Worm (Caenorhabditis elegans) whole organism, mixed stage, embryonic: Measurements from ENCODE around the gene C46C11.3.
A peak's percentile ranks its signal among the peaks of the same experiment; 100 is the strongest.

Experiments
- bed-3 ChIP-seq: fragments of 200-800 bp; sonication (Bioruptor generic); optimal IDR thresholded peaks from 3 replicates; lab custom pipeline; 2018; ENCODE audit warnings: mild to moderate bottlenecking, missing genetic modification characterization, moderate library complexity, missing compliant biosample characterization
- blmp-1 ChIP-seq: fragments of 150-350 bp; optimal IDR thresholded peaks from 2 replicates; lab custom pipeline; 2014; ENCODE audit warnings: missing biosample characterization, missing genetic modification characterization
- ceh-39 ChIP-seq: fragments of 150-350 bp; optimal IDR thresholded peaks from 2 replicates; lab custom pipeline; 2014; ENCODE audit warnings: missing biosample characterization, missing genetic modification characterization
- ceh-83 ChIP-seq: fragments of 200-800 bp; sonication (Bioruptor generic); optimal IDR thresholded peaks from 2 replicates; lab custom pipeline; 2018; ENCODE audit warnings: mild to moderate bottlenecking, missing genetic modification characterization, missing compliant biosample characterization
- ces-1 ChIP-seq: fragments of 150-350 bp; optimal IDR thresholded peaks from 2 replicates; lab custom pipeline; 2014; ENCODE audit warnings: missing biosample characterization, missing genetic modification reagents, missing genetic modification characterization
- cnd-1 ChIP-seq: fragments of 200-800 bp; sonication (Bioruptor generic); optimal IDR thresholded peaks from 2 replicates; lab custom pipeline; 2018; ENCODE audit warnings: mild to moderate bottlenecking, missing genetic modification characterization, missing compliant biosample characterization
- drap-1 ChIP-seq: fragments of 200-800 bp; sonication (Bioruptor generic); optimal IDR thresholded peaks from 3 replicates; lab custom pipeline; 2018; ENCODE audit warnings: mild to moderate bottlenecking, missing genetic modification characterization, missing compliant biosample characterization
- elt-1 ChIP-seq: sonication (generic microtip); optimal IDR thresholded peaks from 2 replicates; lab custom pipeline; 2017; ENCODE audit warnings: missing genetic modification characterization, mild to moderate bottlenecking, missing compliant biosample characterization, antibody characterized with exemption, moderate library complexity, borderline replicate concordance; ENCODE audit not compliant: insufficient read depth
- elt-3 ChIP-seq: fragments of 150-350 bp; optimal IDR thresholded peaks from 2 replicates; lab custom pipeline; 2014; ENCODE audit warnings: missing biosample characterization, missing genetic modification characterization
- flh-1 ChIP-seq: fragments of 200-800 bp; sonication (Bioruptor generic); optimal IDR thresholded peaks from 2 replicates; lab custom pipeline; 2018; ENCODE audit warnings: mild to moderate bottlenecking, missing genetic modification characterization, moderate library complexity, missing compliant biosample characterization
- ham-2 ChIP-seq: fragments of 200-800 bp; sonication (Bioruptor generic); optimal IDR thresholded peaks from 2 replicates; lab custom pipeline; 2018; ENCODE audit warnings: mild to moderate bottlenecking, missing genetic modification characterization, missing compliant biosample characterization
- hlh-1 ChIP-seq: fragments of 150-350 bp; optimal IDR thresholded peaks from 2 replicates; lab custom pipeline; 2014; ENCODE audit warnings: missing biosample characterization, missing genetic modification reagents, missing genetic modification characterization
- lin-13 ChIP-seq: fragments of 150-350 bp; optimal IDR thresholded peaks from 2 replicates; lab custom pipeline; 2014; ENCODE audit warnings: missing biosample characterization, missing genetic modification characterization
- mab-5 ChIP-seq: fragments of 150-350 bp; optimal IDR thresholded peaks from 2 replicates; lab custom pipeline; 2014; ENCODE audit warnings: missing biosample characterization, missing genetic modification characterization
- mep-1 ChIP-seq: fragments of 150-350 bp; optimal IDR thresholded peaks from 2 replicates; lab custom pipeline; 2017; ENCODE audit warnings: missing biosample characterization, missing genetic modification reagents, missing genetic modification characterization, inconsistent platforms
- mls-2 ChIP-seq: sonication (generic microtip); optimal IDR thresholded peaks from 2 replicates; lab custom pipeline; 2016; ENCODE audit warnings: mild to moderate bottlenecking, missing genetic modification characterization, moderate library complexity, missing compliant biosample characterization
- nhr-12 ChIP-seq: fragments of 150-350 bp; optimal IDR thresholded peaks from 2 replicates; lab custom pipeline; 2014; ENCODE audit warnings: missing biosample characterization, missing genetic modification characterization
- nhr-2 ChIP-seq: fragments of 150-350 bp; optimal IDR thresholded peaks from 2 replicates; lab custom pipeline; 2014; ENCODE audit warnings: missing biosample characterization, missing genetic modification characterization
- nhr-237 ChIP-seq: fragments of 150-350 bp; optimal IDR thresholded peaks from 2 replicates; lab custom pipeline; 2014; ENCODE audit warnings: missing biosample characterization, missing genetic modification characterization
- nhr-28 ChIP-seq: fragments of 150-350 bp; optimal IDR thresholded peaks from 2 replicates; lab custom pipeline; 2014; ENCODE audit warnings: missing biosample characterization, missing genetic modification characterization
- nhr-76 ChIP-seq: sonication (generic microtip); optimal IDR thresholded peaks from 2 replicates; lab custom pipeline; 2017; ENCODE audit warnings: missing biosample characterization, missing genetic modification characterization
- pha-4 ChIP-seq: fragments of 150-350 bp; optimal IDR thresholded peaks from 2 replicates; lab custom pipeline; 2018; ENCODE audit warnings: missing biosample characterization, missing genetic modification reagents, missing genetic modification characterization
- sem-2 ChIP-seq: fragments of 200-800 bp; sonication (Bioruptor generic); optimal IDR thresholded peaks from 2 replicates; lab custom pipeline; 2018; ENCODE audit warnings: mild to moderate bottlenecking, missing genetic modification characterization, missing compliant biosample characterization
- sptf-1 ChIP-seq: sonication (generic microtip); optimal IDR thresholded peaks from 2 replicates; lab custom pipeline; 2017; ENCODE audit warnings: mild to moderate bottlenecking, missing genetic modification characterization, moderate library complexity, missing compliant biosample characterization
- tbx-8 ChIP-seq: fragments of 200-800 bp; sonication (Bioruptor generic); optimal IDR thresholded peaks from 2 replicates; lab custom pipeline; 2018; ENCODE audit warnings: mild to moderate bottlenecking, missing genetic modification characterization, moderate library complexity, missing compliant biosample characterization
- unc-120 ChIP-seq: sonication (generic microtip); optimal IDR thresholded peaks from 2 replicates; lab custom pipeline; 2017; ENCODE audit warnings: missing genetic modification characterization, missing compliant biosample characterization; ENCODE audit not compliant: poor library complexity, severe bottlenecking
- unc-39 ChIP-seq: fragments of 150-350 bp; optimal IDR thresholded peaks from 2 replicates; lab custom pipeline; 2014; ENCODE audit warnings: missing biosample characterization, missing genetic modification characterization
- unc-62 ChIP-seq: fragments of 150-350 bp; optimal IDR thresholded peaks from 2 replicates; lab custom pipeline; 2014; ENCODE audit warnings: missing biosample characterization, missing genetic modification reagents, missing genetic modification characterization
- zip-8 ChIP-seq: fragments of 150-350 bp; optimal IDR thresholded peaks from 2 replicates; lab custom pipeline; 2014; ENCODE audit warnings: missing biosample characterization, missing genetic modification characterization
- ztf-11 ChIP-seq: fragments of 150-350 bp; optimal IDR thresholded peaks from 2 replicates; lab custom pipeline; 2014; ENCODE audit warnings: missing biosample characterization, missing genetic modification characterization

C46C11.3 gene

DNA sequence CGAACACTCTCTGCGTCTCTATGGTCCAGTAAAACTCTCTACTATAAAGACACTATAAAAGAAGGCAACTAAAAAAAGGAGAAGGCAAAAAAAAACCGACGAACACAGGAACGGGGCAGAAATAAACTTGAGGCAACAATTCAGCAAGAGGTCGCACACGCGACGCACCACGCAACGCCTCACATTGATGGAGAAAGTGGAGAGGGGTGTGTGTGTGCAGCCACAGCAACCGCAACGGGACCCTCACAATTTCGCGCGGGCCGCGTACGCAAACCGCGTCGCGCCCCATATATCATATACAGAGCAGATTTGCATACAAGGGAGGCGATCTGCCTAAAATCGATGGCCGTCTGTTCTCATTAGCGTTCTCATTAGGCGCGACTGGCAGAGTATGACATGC is 5.3 kb upstream of the C46C11.3 start (continued):
- TF ChIP-seq tbx-8 (peak; percentile 25), drap-1 (GFP tag; lab: Kevin White, UChicago) (peak; percentile 68), ceh-83 (GFP tag; lab: Kevin White, UChicago) (no peak), mls-2 (tag; lab: Kevin White, UChicago) (peak; percentile 75), elt-3 (tag; lab: Kevin White, UChicago) (no peak)
- TF ChIP-seq, all 35 proteins: peak for 15

DNA sequence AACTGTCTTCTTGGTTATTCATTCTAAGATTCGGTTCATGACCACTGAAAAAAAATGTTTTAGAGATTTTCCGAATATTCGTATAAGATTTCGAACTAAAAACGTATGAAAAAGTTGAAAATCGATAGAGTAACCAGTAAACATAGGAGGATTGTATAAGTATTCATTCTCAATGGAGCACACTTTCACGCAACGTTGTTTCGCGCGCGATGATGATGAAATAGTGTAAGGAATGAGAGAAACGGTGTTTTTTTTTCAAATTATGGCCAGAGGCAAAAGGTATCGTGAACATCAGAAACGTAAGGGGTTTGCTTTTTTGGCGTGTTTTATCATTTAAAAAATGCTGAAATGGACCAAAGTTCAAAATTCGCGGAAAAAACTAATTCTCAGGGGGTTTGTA is 2.5 kb upstream of the C46C11.3 start, which contains the start of gene pqn-65:
Gene pqn-65 (minus strand): TSS at position 54 of the 400 bp plus-strand sequence.
- TF ChIP-seq nhr-76, result no peak
- TF ChIP-seq nhr-28 (tag; lab: Kevin White, UChicago), result no peak
- peak; percentile 3 for TF ChIP-seq ceh-39
- TF ChIP-seq cnd-1 (tag; lab: Kevin White, UChicago), result no peak

- TF ChIP-seq ces-1 (peak; percentile 84), sptf-1 (tag; lab: Kevin White, UChicago) (peak; percentile 33), cnd-1 (tag; lab: Kevin White, UChicago) (peak; percentile 23), mls-2 (tag; lab: Kevin White, UChicago) (peak; percentile 53), lin-13 (tag; lab: Kevin White, UChicago) (no peak)
Observed at ce11 chrX:4620019-4620418, 2.1 kb upstream of the C46C11.3 start.

- TF ChIP-seq mab-5 (tag; lab: Kevin White, UChicago) (no peak), elt-3 (tag; lab: Kevin White, UChicago) (no peak), mls-2 (tag; lab: Kevin White, UChicago) (no peak), ham-2 (GFP tag; lab: Kevin White, UChicago) (no peak), ces-1 (peak; percentile 70), sem-2 (GFP tag; lab: Kevin White, UChicago) (no peak)
- TF ChIP-seq, all 35 proteins: peak for 1
Observed at ce11 chrX:4623707-4624106, 1.6 kb downstream of the C46C11.3 start.

DNA sequence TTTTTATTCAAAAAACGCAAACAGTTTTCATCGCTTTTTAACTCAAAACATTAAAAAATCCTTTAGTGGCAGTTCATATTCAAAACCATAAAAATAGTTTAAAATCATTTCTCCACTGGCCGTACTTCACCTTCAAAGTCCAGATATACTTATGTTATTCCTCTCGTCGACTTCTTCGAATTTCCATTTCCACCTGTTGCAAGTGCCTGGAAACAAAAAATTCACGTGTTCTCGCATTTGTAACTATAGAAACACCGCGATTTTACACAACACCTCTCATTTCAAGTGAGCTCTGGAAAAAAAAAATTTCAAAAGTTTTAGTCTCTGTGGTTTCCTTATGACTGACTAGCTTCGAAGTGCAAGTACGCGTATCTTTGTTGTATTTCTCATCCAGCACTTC is 3.0 kb downstream of the C46C11.3 start:
- TF ChIP-seq nhr-12 (tag; lab: Kevin White, UChicago) (no peak), elt-1 (tag; lab: Kevin White, UChicago) (no peak), mls-2 (tag; lab: Kevin White, UChicago) (no peak), ceh-39 (no peak), bed-3 (GFP tag; lab: Kevin White, UChicago) (no peak), tbx-8 (no peak), blmp-1 (tag; lab: Kevin White, UChicago) (no peak), ham-2 (GFP tag; lab: Kevin White, UChicago) (no peak), mab-5 (tag; lab: Kevin White, UChicago) (no peak)

DNA sequence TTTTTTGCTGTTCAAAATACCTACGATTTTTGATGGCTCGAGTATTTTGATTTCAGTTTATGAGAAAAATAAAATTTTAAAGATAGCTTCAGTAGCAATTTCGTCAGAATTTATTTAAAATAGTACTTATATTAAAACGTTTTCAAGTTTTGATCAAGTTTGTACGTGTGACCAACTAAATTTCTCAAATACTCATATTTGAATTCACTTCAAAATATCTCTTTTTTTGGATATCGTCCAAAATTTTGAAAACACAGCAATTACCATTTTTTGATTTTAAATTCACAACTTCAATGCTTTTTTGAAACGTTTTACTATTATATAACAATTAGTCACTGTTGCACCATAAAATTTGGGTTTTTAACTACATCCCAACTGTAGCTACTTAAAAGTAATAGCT is 4.8 kb downstream of the C46C11.3 start:
- TF ChIP-seq flh-1 (GFP tag; lab: Kevin White, UChicago) (no peak), hlh-1 (no peak), lin-13 (tag; lab: Kevin White, UChicago) (no peak)

DNA sequence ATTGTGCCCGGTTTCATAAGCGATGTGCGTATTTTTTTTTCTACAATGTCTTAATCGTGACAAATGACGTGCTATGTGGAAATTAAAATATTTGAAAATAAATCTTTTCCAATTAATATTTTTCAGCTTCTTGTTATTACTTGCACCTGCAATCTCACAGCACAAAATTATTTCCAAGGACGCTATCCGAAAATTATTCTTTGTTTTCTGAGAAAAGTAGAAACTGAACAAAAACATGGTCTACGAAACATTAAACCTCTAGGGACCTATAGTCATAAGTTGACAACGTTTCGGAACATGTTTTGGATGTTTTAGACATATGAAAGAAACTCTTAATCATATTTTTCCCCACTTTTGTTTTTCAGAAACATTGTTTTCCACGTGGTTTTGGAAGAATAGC is 6.2 kb downstream of the C46C11.3 start:
- TF ChIP-seq ceh-39 (no peak), pha-4 (no peak), zip-8 (tag; lab: Kevin White, UChicago) (no peak), cnd-1 (tag; lab: Kevin White, UChicago) (no peak), unc-120 (tag; lab: Kevin White, UChicago) (no peak), elt-3 (tag; lab: Kevin White, UChicago) (no peak), nhr-12 (tag; lab: Kevin White, UChicago) (no peak), flh-1 (GFP tag; lab: Kevin White, UChicago) (no peak), nhr-2 (tag; lab: Kevin White, UChicago) (no peak), mep-1 (tag; lab: Kevin White, UChicago) (no peak), ztf-11 (tag; lab: Kevin White, UChicago) (no peak), unc-39 (tag; lab: Kevin White, UChicago) (no peak), nhr-76 (no peak), nhr-237 (tag; lab: Kevin White, UChicago) (no peak), elt-1 (tag; lab: Kevin White, UChicago) (no peak), hlh-1 (no peak), mls-2 (tag; lab: Kevin White, UChicago) (no peak), unc-62 (GFP tag; lab: Kevin White, UChicago) (no peak), ham-2 (GFP tag; lab: Kevin White, UChicago) (no peak), blmp-1 (tag; lab: Kevin White, UChicago) (no peak)
